Worm (Caenorhabditis elegans): ENCODE measurements around the gene lin-29.

DNA sequence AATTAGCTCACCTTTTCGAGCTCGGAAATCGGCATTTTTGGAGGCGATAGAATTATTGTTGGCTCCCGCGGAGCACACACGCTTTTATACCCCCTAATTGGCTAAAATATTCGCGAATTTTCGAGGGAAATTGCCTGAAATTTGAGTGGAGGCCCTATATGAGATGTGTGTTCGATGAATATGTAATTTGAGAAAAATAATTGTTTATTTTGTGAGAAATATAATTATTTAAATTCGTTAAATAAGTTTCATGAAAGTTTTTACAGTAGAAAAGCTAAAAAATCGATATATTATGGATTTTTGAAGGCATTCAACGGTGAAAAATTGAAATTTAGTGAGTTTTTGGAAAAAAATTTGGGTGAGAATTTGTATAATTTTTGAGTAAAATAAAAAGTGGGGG lies 38.5 kb upstream of the lin-29 start, which contains the start of gene acbp-6:
- TF ChIP-seq attf-6 (GFP tag; IDR thresholded peaks at IDR 0.05) (no peak), ceh-58 (GFP tag; IDR thresholded peaks at IDR 0.05) (no peak), snpc-4 (GFP tag; optimal IDR thresholded peaks at IDR 0.05) (no peak), snpc-4 (tag; optimal IDR thresholded peaks at IDR 0.05) (no peak), him-1 (tag; optimal IDR thresholded peaks at IDR 0.05) (no peak), hrde-1 (tag; optimal IDR thresholded peaks at IDR 0.05; ENCODE audit: borderline replicate concordance) (no peak), ama-1 (optimal IDR thresholded peaks at IDR 0.05) (no peak), ama-1 (GFP tag; optimal IDR thresholded peaks at IDR 0.05) (no peak), ets-4 (GFP tag; optimal IDR thresholded peaks at IDR 0.05) (no peak), T26A5.8 (tag; optimal IDR thresholded peaks at IDR 0.05) (no peak), pha-4 (tag; optimal IDR thresholded peaks at IDR 0.05) (no peak), nhr-27 (tag; optimal IDR thresholded peaks at IDR 0.05) (no peak), attf-3 (GFP tag; conservative IDR thresholded peaks at IDR 0.05) (no peak), egl-44 (GFP tag; IDR thresholded peaks at IDR 0.05) (no peak), bed-2 (GFP tag; IDR thresholded peaks at IDR 0.05) (no peak)

Data from whole organism, young adult.